Worm (Caenorhabditis elegans): ENCODE data around the gene gld-3.

ce11 chrII:7165749-7166148 lies 33.3 kb downstream of the gld-3 start, which contains the start of gene mfsd-13.2:
- TF ChIP-seq F55B11.4 (tag; optimal IDR thresholded peaks at IDR 0.05; ENCODE audit: borderline replicate concordance, insufficient read depth), result no peak
- TF ChIP-seq nfya-1 (tag; optimal IDR thresholded peaks at IDR 0.05; ENCODE audit: borderline replicate concordance, insufficient read depth), result no peak
- TF ChIP-seq ekl-4 (GFP tag; IDR thresholded peaks at IDR 0.05), result no peak
- TF ChIP-seq ztf-18 (tag; optimal IDR thresholded peaks at IDR 0.05), result no peak
- no peak for TF ChIP-seq madf-10 (tag; optimal IDR thresholded peaks at IDR 0.05)
- no peak for TF ChIP-seq snpc-4 (GFP tag; optimal IDR thresholded peaks at IDR 0.05)
- TF ChIP-seq snpc-4 (tag; optimal IDR thresholded peaks at IDR 0.05), result no peak
- no peak for TF ChIP-seq unc-62 (GFP tag; optimal IDR thresholded peaks at IDR 0.05)
- TF ChIP-seq C06A6.2 (GFP tag; conservative IDR thresholded peaks at IDR 0.05), result no peak
- TF ChIP-seq C17E4.6 (GFP tag; IDR thresholded peaks at IDR 0.05), result no peak

All from whole organism, young adult.